Worm (Caenorhabditis elegans) whole organism, L1 larva: ENCODE measurements around the gene hsp-16.2.

Source experiments
- C16A3.4 ChIP-seq: fragments of 150-350 bp; optimal IDR thresholded peaks from 2 replicates; lab custom pipeline; 2014; ENCODE audit warnings: missing biosample characterization, missing genetic modification characterization
- C34B4.2 ChIP-seq: sonication (generic microtip); optimal IDR thresholded peaks from 2 replicates; lab custom pipeline; 2017; ENCODE audit warnings: mild to moderate bottlenecking, missing genetic modification characterization, missing compliant biosample characterization
- F16B12.6 ChIP-seq: fragments of 150-350 bp; optimal IDR thresholded peaks from 2 replicates; lab custom pipeline; 2014; ENCODE audit warnings: missing biosample characterization, missing genetic modification characterization
- aly-2 ChIP-seq: fragments of 150-350 bp; optimal IDR thresholded peaks from 2 replicates; lab custom pipeline; 2014; ENCODE audit warnings: missing biosample characterization, missing genetic modification characterization
- blmp-1 ChIP-seq: fragments of 150-350 bp; optimal IDR thresholded peaks from 2 replicates; lab custom pipeline; 2014; ENCODE audit warnings: missing biosample characterization, missing genetic modification characterization
- dpl-1 ChIP-seq, 3 experiments: fragments of 150-350 bp in 2 of 3; sonication (generic microtip) in 1 of 3; optimal IDR thresholded peaks; 2 replicates each; lab custom pipeline; 2014 to 2017; ENCODE audit warnings: missing biosample characterization in 3 of 3, missing genetic modification characterization in 3 of 3, missing genetic modification reagents in 3 of 3
- efl-1 ChIP-seq, 4 experiments: fragments of 150-350 bp; optimal IDR thresholded peaks in 3 of 4; peaks in 1 of 4; 1 replicate in 1 of 4; 2 replicates in 3 of 4; lab custom pipeline; 2014; ENCODE audit warnings: missing biosample characterization in 2 of 4, missing genetic modification characterization in 2 of 4, missing genetic modification reagents in 2 of 4
- elt-2 ChIP-seq: sonication (generic microtip); optimal IDR thresholded peaks from 2 replicates; lab custom pipeline; 2016; ENCODE audit warnings: missing genetic modification characterization, mild to moderate bottlenecking, inconsistent platforms, missing compliant biosample characterization, missing genetic modification reagents
- fkh-10 ChIP-seq: sonication (generic microtip); optimal IDR thresholded peaks from 2 replicates; lab custom pipeline; 2017; ENCODE audit warnings: missing biosample characterization, missing genetic modification reagents, missing genetic modification characterization
- fkh-4 ChIP-seq: sonication (generic microtip); optimal IDR thresholded peaks from 2 replicates; lab custom pipeline; 2016; ENCODE audit warnings: missing compliant biosample characterization, missing genetic modification characterization, borderline replicate concordance
- fkh-8 ChIP-seq: sonication (generic microtip); optimal IDR thresholded peaks from 2 replicates; lab custom pipeline; 2016; ENCODE audit warnings: mild to moderate bottlenecking, missing genetic modification characterization, missing compliant biosample characterization
- grh-1 ChIP-seq: fragments of 200-800 bp; sonication (Bioruptor generic); IDR thresholded peaks from 2 replicates; pipeline ENCODE4 v1.3.6; 2022; ENCODE audit warnings: missing genetic modification reagents, missing genetic modification characterization, missing compliant biosample characterization
- hlh-17 ChIP-seq: fragments of 200-800 bp; sonication (Bioruptor generic); optimal IDR thresholded peaks from 2 replicates; lab custom pipeline; 2018; ENCODE audit warnings: missing genetic modification characterization, mild to moderate bottlenecking, missing compliant biosample characterization, moderate library complexity, borderline replicate concordance
- irx-1 ChIP-seq: sonication (generic microtip); optimal IDR thresholded peaks from 2 replicates; lab custom pipeline; 2016; ENCODE audit warnings: missing genetic modification characterization, missing compliant biosample characterization
- jun-1 ChIP-seq: fragments of 150-350 bp; optimal IDR thresholded peaks from 2 replicates; lab custom pipeline; 2014; ENCODE audit warnings: missing biosample characterization, missing genetic modification reagents, missing genetic modification characterization
- lin-13 ChIP-seq: fragments of 150-350 bp; optimal IDR thresholded peaks from 2 replicates; lab custom pipeline; 2014; ENCODE audit warnings: missing biosample characterization, missing genetic modification reagents, missing genetic modification characterization
- lin-14 ChIP-seq: fragments of 200-800 bp; sonication (Bioruptor generic); optimal IDR thresholded peaks from 2 replicates; lab custom pipeline; 2018; ENCODE audit warnings: mild to moderate bottlenecking, missing genetic modification characterization, moderate library complexity, missing compliant biosample characterization
- lin-35 ChIP-seq, 2 experiments: fragments of 150-350 bp; optimal IDR thresholded peaks; 2 replicates each; lab custom pipeline; 2014; ENCODE audit warnings: missing biosample characterization in 2 of 2, missing genetic modification characterization in 2 of 2, missing genetic modification reagents in 2 of 2
- lsy-2 ChIP-seq, 2 experiments: fragments of 150-350 bp; optimal IDR thresholded peaks; 2 replicates each; lab custom pipeline; 2014; ENCODE audit warnings: missing biosample characterization in 2 of 2, missing genetic modification characterization in 2 of 2
- mdl-1 ChIP-seq, 2 experiments: fragments of 150-350 bp; optimal IDR thresholded peaks; 2 replicates each; lab custom pipeline; 2014 to 2017; ENCODE audit warnings: missing biosample characterization in 2 of 2, missing genetic modification characterization in 2 of 2, inconsistent platforms in 1 of 2
- mep-1 ChIP-seq: fragments of 150-350 bp; optimal IDR thresholded peaks from 2 replicates; lab custom pipeline; 2014; ENCODE audit warnings: missing biosample characterization, missing genetic modification characterization
- nhr-11 ChIP-seq: fragments of 150-350 bp; optimal IDR thresholded peaks from 2 replicates; lab custom pipeline; 2014; ENCODE audit warnings: missing biosample characterization, missing genetic modification characterization
- nhr-20 ChIP-seq: sonication (generic microtip); optimal IDR thresholded peaks from 2 replicates; lab custom pipeline; 2016; ENCODE audit warnings: mild to moderate bottlenecking, missing genetic modification characterization, missing compliant biosample characterization
- nhr-28 ChIP-seq: fragments of 150-350 bp; optimal IDR thresholded peaks from 2 replicates; lab custom pipeline; 2014; ENCODE audit warnings: missing biosample characterization, missing genetic modification characterization
- nhr-71 ChIP-seq: sonication (generic microtip); optimal IDR thresholded peaks from 2 replicates; lab custom pipeline; 2016; ENCODE audit warnings: mild to moderate bottlenecking, missing genetic modification characterization, moderate library complexity, missing compliant biosample characterization
- nhr-76 ChIP-seq: sonication (generic microtip); optimal IDR thresholded peaks from 2 replicates; lab custom pipeline; 2017; ENCODE audit warnings: missing biosample characterization, missing genetic modification characterization
- nhr-85 ChIP-seq: sonication (generic microtip); peaks from one replicate; lab custom pipeline; 2016; ENCODE audit warnings: missing genetic modification characterization, inconsistent platforms, missing compliant biosample characterization
- pqm-1 ChIP-seq: sonication (generic microtip); optimal IDR thresholded peaks from 3 replicates; lab custom pipeline; 2017; ENCODE audit warnings: missing biosample characterization, missing genetic modification characterization
- skn-1 ChIP-seq: fragments of 150-350 bp; optimal IDR thresholded peaks from 2 replicates; lab custom pipeline; 2014; ENCODE audit warnings: missing biosample characterization, missing genetic modification characterization
- snu-23 ChIP-seq: sonication (generic microtip); optimal IDR thresholded peaks from 2 replicates; lab custom pipeline; 2016; ENCODE audit warnings: missing genetic modification characterization, missing compliant biosample characterization
- sox-4 ChIP-seq: sonication (generic microtip); optimal IDR thresholded peaks from 2 replicates; lab custom pipeline; 2016; ENCODE audit warnings: missing genetic modification characterization, missing compliant biosample characterization
- tbx-2 ChIP-seq: sonication (generic microtip); optimal IDR thresholded peaks from 2 replicates; lab custom pipeline; 2016; ENCODE audit warnings: missing genetic modification characterization, missing compliant biosample characterization
- unc-130 ChIP-seq: fragments of 150-350 bp; optimal IDR thresholded peaks from 2 replicates; lab custom pipeline; 2017; ENCODE audit warnings: missing biosample characterization, missing genetic modification characterization, inconsistent platforms
- unc-30 ChIP-seq: sonication (generic microtip); optimal IDR thresholded peaks from 2 replicates; lab custom pipeline; 2017; ENCODE audit warnings: missing biosample characterization, missing genetic modification characterization
- unc-62 ChIP-seq: fragments of 150-350 bp; optimal IDR thresholded peaks from 2 replicates; lab custom pipeline; 2014; ENCODE audit warnings: missing biosample characterization, missing genetic modification reagents, missing genetic modification characterization
- unc-98 ChIP-seq: fragments of 200-800 bp; sonication (Bioruptor generic); IDR thresholded peaks from 2 replicates; pipeline ENCODE4 v1.3.6; 2022; ENCODE audit warnings: missing genetic modification characterization, missing compliant biosample characterization
- vab-15 ChIP-seq: sonication (generic microtip); optimal IDR thresholded peaks from 2 replicates; lab custom pipeline; 2017; ENCODE audit warnings: missing genotype, mild to moderate bottlenecking, missing genetic modification characterization, missing compliant biosample characterization
- zag-1 ChIP-seq: fragments of 150-350 bp; optimal IDR thresholded peaks from 2 replicates; lab custom pipeline; 2014; ENCODE audit warnings: missing biosample characterization, missing genetic modification characterization

hsp-16.2 gene

DNA sequence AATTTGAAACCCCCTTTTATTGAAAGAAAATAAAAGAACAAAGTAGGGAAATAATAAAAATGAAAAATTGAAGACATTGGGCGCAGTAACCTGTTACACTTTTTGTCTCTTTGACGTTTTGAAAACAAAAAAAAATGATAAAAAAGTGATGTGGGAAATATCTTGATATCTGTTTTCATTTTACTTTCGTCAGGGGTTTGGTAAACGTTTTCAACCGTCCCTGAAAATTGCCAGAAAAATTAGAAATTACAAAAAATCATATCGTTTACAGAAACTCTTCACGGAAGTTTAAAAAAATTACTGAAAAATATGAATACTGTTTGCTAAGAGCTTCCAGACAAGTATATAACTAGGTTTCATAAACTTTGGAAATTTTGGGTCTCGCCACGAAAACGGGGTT, 25.6 kb downstream of the hsp-16.2 start, which contains the start of gene F36H9.4:
F36H9.4 (minus strand) TSS at position 101 of the 400 bp plus-strand sequence.
- TF ChIP-seq hlh-17 (GFP tag; lab: Kevin White, UChicago), result no peak
- TF ChIP-seq blmp-1 (tag; lab: Kevin White, UChicago), result peak; percentile 20

DNA sequence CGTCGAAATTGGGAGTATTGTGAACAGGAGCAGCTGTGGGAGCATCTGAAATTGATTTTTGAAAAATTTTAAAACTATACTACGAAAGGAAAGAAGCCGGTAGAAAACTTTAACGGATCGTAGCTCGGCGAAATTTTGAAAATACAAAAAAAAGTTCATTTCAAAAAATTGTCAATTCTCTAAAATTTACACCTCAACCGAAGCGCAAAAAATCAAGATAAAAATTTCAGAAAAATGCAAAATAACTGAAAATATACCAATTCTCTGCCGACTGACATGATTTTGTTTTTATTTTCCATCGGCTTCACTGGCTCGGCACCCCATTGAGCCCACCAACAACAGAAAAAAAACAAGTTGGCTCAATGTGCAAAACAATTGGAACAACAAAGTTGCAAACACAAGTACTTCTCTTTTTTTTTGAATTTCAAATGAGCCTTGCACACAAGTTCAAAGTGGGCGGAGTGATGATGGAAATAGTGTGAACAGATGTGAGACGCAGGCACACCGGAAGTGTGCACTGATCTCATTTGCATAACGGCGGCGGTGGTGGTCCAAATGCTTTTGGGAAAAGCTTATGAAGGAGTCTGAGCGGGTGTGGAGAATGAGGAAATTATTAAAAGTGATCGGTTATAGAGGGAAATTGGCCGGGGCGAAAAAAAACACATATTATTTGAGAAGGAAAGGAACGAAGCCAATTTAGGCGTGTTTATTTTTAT, 29.7 kb downstream of the hsp-16.2 start, which contains the start of gene F36H9.7:
F36H9.7 (minus strand) TSS at position 51 of the 716 bp plus-strand sequence.
- TF ChIP-seq lin-14 (peak; percentile 36), nhr-76 (tag; lab: Kevin White, UChicago) (no peak)
- TF ChIP-seq, all 84 proteins: peak for 1

DNA sequence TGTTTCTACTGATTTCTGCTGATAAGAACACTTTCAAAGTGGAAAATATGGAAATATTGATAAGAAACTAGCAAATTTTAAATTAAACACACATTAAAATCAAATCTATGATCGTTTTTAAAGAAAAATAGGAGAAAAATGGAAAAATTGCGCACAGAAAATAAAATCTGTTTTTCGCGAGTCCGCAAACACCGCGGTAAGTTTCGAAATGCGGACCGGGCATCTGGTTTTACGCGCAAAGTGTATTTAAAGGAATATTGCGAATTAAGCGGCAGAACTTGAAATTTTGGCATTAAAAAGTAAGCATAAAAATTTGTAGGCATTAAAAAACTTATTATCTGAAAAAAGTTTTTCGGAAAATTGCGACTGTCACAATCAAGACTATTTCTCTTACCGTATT, 31.6 kb downstream of the hsp-16.2 start:
- TF ChIP-seq unc-130 (tag; lab: Kevin White, UChicago) (peak; percentile 11), unc-98 (no peak), dpl-1 (GFP tag; optimal IDR thresholded peaks at IDR 0.05; lab: Kevin White, UChicago) (peak in 2 of 3 experiments; percentile 24 to 35), lin-35 (GFP tag; optimal IDR thresholded peaks at IDR 0.05; lab: Kevin White, UChicago) (peak in 1 of 2 experiments; percentile 3), unc-62 (GFP tag; lab: Kevin White, UChicago) (no peak), efl-1 (optimal IDR thresholded peaks at IDR 0.05; lab: Kevin White, UChicago) (peak; percentile 11 to 30), efl-1 (GFP tag; optimal IDR thresholded peaks at IDR 0.05 in 1 of 2; lab: Kevin White, UChicago) (peak; percentile 37 to 94), nhr-71 (tag; lab: Kevin White, UChicago) (peak; percentile 11), C34B4.2 (no peak), aly-2 (tag; lab: Kevin White, UChicago) (no peak), mep-1 (tag; lab: Kevin White, UChicago) (peak; percentile 25), lsy-2 (tag; optimal IDR thresholded peaks at IDR 0.05; lab: Kevin White, UChicago) (peak; percentile 11 to 29), F16B12.6 (tag; lab: Kevin White, UChicago) (peak; percentile 83), nhr-28 (tag; lab: Kevin White, UChicago) (no peak), grh-1 (GFP tag; lab: Robert Waterston, UW) (no peak), lin-14 (peak; percentile 18), fkh-4 (no peak), snu-23 (GFP tag; lab: Kevin White, UChicago) (peak; percentile 9), sox-4 (tag; lab: Kevin White, UChicago) (no peak)

DNA sequence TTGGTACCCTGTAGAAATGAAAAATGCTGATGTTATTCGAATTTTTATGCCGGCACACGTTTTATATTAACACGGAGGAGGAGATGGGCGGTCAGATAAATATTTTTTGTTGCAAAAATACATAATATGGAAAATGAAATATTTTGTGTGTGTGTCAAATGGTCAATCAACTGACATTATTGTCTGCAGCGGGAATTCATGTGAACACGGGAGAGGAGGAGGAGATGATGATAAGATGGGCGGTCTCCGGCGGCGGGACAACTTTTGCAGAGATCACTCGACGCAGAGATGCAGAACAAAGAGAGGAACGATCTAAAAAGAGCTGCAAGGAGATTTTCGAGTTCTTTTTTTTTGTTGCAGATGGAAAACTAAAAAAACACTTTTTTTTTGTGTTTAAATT, 33.0 kb downstream of the hsp-16.2 start, which contains the start of gene dhs-13:
dhs-13 (minus strand) TSS at position 8 of the 400 bp plus-strand sequence.
- TF ChIP-seq unc-62 (GFP tag; lab: Kevin White, UChicago) (no peak), lin-14 (peak; percentile 90), irx-1 (no peak), nhr-20 (tag; lab: Kevin White, UChicago) (peak; percentile 55), blmp-1 (tag; lab: Kevin White, UChicago) (peak; percentile 43), skn-1 (tag; lab: Kevin White, UChicago) (peak; percentile 17), lin-13 (GFP tag; lab: Kevin White, UChicago) (no peak), elt-2 (tag; lab: Kevin White, UChicago) (peak; percentile 14), lsy-2 (tag; optimal IDR thresholded peaks at IDR 0.05; lab: Kevin White, UChicago) (no peak), fkh-8 (tag; lab: Kevin White, UChicago) (no peak), mdl-1 (tag; optimal IDR thresholded peaks at IDR 0.05; lab: Kevin White, UChicago) (peak in 1 of 2 experiments; percentile 39), zag-1 (tag; lab: Kevin White, UChicago) (no peak), lin-35 (GFP tag; optimal IDR thresholded peaks at IDR 0.05; lab: Kevin White, UChicago) (peak in 1 of 2 experiments; percentile 41), fkh-10 (no peak), unc-30 (no peak), C16A3.4 (tag; lab: Kevin White, UChicago) (peak; percentile 11), efl-1 (optimal IDR thresholded peaks at IDR 0.05; lab: Kevin White, UChicago) (no peak), efl-1 (GFP tag; optimal IDR thresholded peaks at IDR 0.05 in 1 of 2; lab: Kevin White, UChicago) (no peak), nhr-76 (tag; lab: Kevin White, UChicago) (no peak), nhr-85 (peak; percentile 70), snu-23 (GFP tag; lab: Kevin White, UChicago) (peak; percentile 54), nhr-11 (tag; lab: Kevin White, UChicago) (no peak), pqm-1 (no peak), jun-1 (no peak), unc-130 (tag; lab: Kevin White, UChicago) (peak; percentile 41), dpl-1 (GFP tag; optimal IDR thresholded peaks at IDR 0.05; lab: Kevin White, UChicago) (peak in 1 of 3 experiments; percentile 6), F16B12.6 (tag; lab: Kevin White, UChicago) (no peak), vab-15 (tag; lab: Kevin White, UChicago) (no peak), nhr-71 (tag; lab: Kevin White, UChicago) (peak; percentile 49), tbx-2 (tag; lab: Kevin White, UChicago) (no peak)
